Fruit fly (Drosophila melanogaster) whole organism: Measurements from ENCODE around the gene Tao.

Experiments
- CG8478 ChIP-seq: fragments of >200 bp; optimal IDR thresholded peaks from 2 replicates; lab custom pipeline; 2018; ENCODE audit warnings: inconsistent platforms
- Dll ChIP-seq: fragments of >200 bp; optimal IDR thresholded peaks from 2 replicates; lab custom pipeline; 2017
- EcR ChIP-seq, 2 experiments: fragments of >200 bp; optimal IDR thresholded peaks; 2 replicates each; lab custom pipeline; 2017; ENCODE audit warnings: missing biosample characterization in 2 of 2, missing genetic modification characterization in 2 of 2, missing genetic modification reagents in 2 of 2
- pan ChIP-seq: fragments of >200 bp; optimal IDR thresholded peaks from 2 replicates; lab custom pipeline; 2017
- psq ChIP-seq: fragments of >200 bp; optimal IDR thresholded peaks from 2 replicates; lab custom pipeline; 2017
- usp ChIP-seq: fragments of >200 bp; optimal IDR thresholded peaks from 2 replicates; lab custom pipeline; 2017; ENCODE audit warnings: missing biosample characterization, missing genetic modification characterization, mixed read lengths

Gene Tao

DNA sequence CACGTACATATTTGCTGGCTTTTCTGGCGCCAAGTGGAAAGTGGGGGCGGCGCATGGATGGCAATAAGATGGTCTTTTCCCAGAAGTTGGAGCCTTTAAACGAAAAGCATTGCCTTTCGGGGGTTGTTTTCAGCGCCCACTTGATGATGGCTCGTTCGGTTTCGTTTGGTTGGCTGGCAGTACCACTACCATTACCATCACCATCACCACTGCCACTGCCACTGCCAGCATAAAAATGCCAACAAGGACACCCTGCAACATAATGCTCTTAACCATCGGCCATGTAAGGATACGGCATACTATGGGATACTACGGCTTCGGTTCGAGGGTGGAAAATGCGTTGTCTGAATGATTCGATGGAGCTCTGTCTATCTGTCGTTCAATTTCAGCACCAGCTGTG, 44.2 kb downstream of the Tao start:
- TF ChIP-seq usp (no peak), Dll (lab: Kevin White, UChicago) (no peak), psq (lab: Kevin White, UChicago) (no peak), CG8478 (no peak), EcR (GFP tag; optimal IDR thresholded peaks at IDR 0.05; lab: Kevin White, UChicago) (no peak), pan (lab: Kevin White, UChicago) (no peak)

DNA sequence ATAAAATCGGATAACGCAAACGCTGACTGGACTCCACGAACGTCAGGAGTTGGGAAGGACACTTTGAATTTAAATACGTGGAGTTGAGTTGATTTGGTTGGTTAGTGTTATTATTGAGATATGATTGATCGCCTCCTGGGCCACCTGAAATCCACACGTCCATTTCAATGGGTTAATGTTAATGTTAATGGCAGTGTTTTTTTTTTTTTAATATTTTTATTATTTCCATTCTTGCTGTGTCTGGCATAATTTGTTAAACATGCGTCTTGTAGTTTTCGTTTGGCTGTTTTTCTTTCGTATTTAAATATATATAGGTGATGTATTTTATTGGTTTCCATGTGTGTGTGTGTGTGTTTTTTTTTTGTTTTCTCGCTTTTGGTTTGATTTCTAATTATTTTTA, 48.0 kb downstream of the Tao start, which contains the start of gene CG12231:
Gene CG12231, minus strand, starts transcription at position 101 of the 400 bp plus-strand sequence.
- no peak for TF ChIP-seq EcR (GFP tag; optimal IDR thresholded peaks at IDR 0.05; lab: Kevin White, UChicago)
- TF ChIP-seq CG8478 = no peak
- no peak for TF ChIP-seq Dll (lab: Kevin White, UChicago)
- TF ChIP-seq pan (lab: Kevin White, UChicago) = no peak
- TF ChIP-seq usp = no peak
- TF ChIP-seq psq (lab: Kevin White, UChicago) = no peak

DNA sequence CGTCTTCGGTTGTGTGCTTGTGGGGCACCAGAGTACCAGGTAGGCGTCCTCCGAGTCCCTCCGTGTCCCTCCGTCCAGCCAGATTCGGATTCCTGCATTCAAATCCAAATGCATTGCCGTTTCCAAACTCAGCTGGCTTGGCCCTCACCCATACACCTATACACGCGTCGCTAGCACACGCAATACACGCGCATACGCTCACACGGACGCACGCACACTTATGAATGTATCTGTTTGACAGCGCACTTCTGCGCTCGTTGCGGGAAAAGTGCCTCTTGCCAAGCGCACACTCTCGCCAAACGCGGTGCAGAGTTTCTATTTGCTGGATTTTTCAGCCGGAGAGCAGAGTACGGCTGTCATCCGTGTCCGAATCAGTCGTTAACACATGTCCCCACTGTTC, 57.0 kb downstream of the Tao start:
- TF ChIP-seq usp = no peak
- no peak for TF ChIP-seq pan (lab: Kevin White, UChicago)
- peak; percentile 16 for TF ChIP-seq Dll (lab: Kevin White, UChicago)
- TF ChIP-seq EcR (GFP tag; optimal IDR thresholded peaks at IDR 0.05; lab: Kevin White, UChicago) = no peak
- no peak for TF ChIP-seq psq (lab: Kevin White, UChicago)
- TF ChIP-seq CG8478 = peak; percentile 60

DNA sequence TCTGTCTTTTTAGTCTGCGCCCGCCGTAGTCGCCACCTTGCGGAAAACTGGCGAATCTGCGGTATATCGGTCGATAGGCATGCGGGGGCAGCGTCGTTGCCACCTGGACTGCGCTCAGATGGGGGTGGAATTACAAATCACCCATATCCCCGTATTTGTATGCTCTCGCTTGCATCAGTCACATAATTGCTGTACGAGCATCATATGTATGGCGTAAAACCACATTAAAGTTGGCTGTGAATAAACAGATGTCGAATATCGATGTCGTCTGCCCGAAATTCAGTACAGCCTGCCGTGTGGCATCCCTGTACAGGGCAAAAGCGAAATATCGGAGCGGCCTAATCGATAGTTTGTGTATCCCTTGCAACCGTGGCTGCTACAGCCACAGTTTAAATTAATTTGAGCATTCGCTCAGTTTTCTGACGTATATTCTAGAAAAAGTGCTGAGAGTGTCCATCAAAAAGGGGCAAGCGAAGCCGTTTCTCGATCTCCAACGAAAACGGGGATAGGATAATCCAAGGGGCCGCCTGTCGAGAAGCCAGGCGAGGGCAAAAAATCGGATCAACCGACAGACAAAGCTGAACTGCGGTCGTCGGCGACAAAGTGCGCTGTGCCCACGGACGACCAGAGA, 57.7 kb downstream of the Tao start, which contains the start of the genes Idh3a and CoRest:
Gene Idh3a, minus strand, starts transcription at position 58 of the 631 bp plus-strand sequence.
Gene CoRest, plus strand, starts transcription at position 177 of the 631 bp plus-strand sequence.
- TF ChIP-seq pan (lab: Kevin White, UChicago) (no peak), psq (lab: Kevin White, UChicago) (no peak), usp (no peak), CG8478 (no peak), Dll (lab: Kevin White, UChicago) (no peak), EcR (GFP tag; optimal IDR thresholded peaks at IDR 0.05; lab: Kevin White, UChicago) (no peak)

DNA sequence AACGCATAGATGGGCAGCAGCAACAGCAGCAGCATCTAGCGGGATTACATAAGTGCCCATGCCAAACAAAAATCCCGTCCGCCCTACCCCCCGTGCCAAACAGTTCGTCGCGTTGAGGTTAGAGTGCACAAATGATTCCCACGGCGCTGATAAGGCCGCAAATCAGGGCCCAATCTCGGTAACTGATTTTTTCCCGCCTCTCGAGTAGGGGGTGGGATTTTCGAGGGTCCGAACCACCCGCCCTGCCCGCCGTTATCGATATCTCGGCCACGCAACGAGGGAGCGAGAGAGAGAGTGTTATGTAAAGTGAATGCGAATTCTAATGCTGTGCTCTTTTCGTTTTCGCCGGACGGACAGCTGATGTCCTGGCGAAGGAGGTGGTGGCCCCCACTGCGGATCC, 58.7 kb downstream of the Tao start:
- TF ChIP-seq usp = no peak
- no peak for TF ChIP-seq CG8478
- TF ChIP-seq Dll (lab: Kevin White, UChicago) = no peak
- TF ChIP-seq psq (lab: Kevin White, UChicago) = no peak
- TF ChIP-seq pan (lab: Kevin White, UChicago) = no peak
- no peak for TF ChIP-seq EcR (GFP tag; optimal IDR thresholded peaks at IDR 0.05; lab: Kevin White, UChicago)

DNA sequence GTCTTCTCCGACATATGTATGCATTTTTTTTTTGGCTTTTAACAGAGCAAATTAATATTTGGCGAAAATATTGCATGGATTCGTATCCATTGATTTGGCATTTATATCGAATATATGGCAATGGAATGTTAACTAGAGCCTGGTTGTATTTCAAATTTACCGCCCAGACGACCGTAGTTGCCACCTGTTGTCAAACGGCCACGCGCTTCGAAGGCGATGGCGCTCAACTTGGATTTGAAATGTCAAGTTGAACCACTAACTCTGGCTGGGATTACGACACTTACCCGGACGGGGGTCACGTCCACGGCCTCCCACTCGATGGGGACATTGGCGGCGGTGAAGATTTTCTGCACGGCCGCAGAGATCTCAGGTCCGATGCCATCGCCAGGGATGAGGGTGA, 59.2 kb downstream of the Tao start:
- TF ChIP-seq Dll (lab: Kevin White, UChicago) (no peak), CG8478 (no peak), usp (no peak), pan (lab: Kevin White, UChicago) (no peak), psq (lab: Kevin White, UChicago) (no peak), EcR (GFP tag; optimal IDR thresholded peaks at IDR 0.05; lab: Kevin White, UChicago) (no peak)
